Worm (Caenorhabditis elegans) whole organism, L4 larva: ENCODE measurements around the gene gei-13.

Source experiments
- F49E8.2 ChIP-seq: sonication (generic microtip); optimal IDR thresholded peaks from 2 replicates; lab custom pipeline; 2016; ENCODE audit warnings: missing compliant biosample characterization, mild to moderate bottlenecking, missing genetic modification characterization, borderline replicate concordance
- aha-1 ChIP-seq: fragments of 150-350 bp; peaks from one replicate; lab custom pipeline; 2014; ENCODE audit warnings: missing biosample characterization, missing genetic modification characterization
- aly-2 ChIP-seq: sonication (generic microtip); optimal IDR thresholded peaks from 2 replicates; lab custom pipeline; 2018; ENCODE audit warnings: missing biosample characterization, missing genetic modification characterization
- ama-1 ChIP-seq: fragments of 150-350 bp; optimal IDR thresholded peaks from 2 replicates; lab custom pipeline; 2014; ENCODE audit warnings: inconsistent platforms, mixed read lengths
- attf-4 ChIP-seq: sonication (generic microtip); optimal IDR thresholded peaks from 3 replicates; lab custom pipeline; 2017; ENCODE audit warnings: missing biosample characterization, missing genetic modification characterization
- ceh-20 ChIP-seq: fragments of 200-800 bp; sonication (Bioruptor generic); IDR thresholded peaks from 2 replicates; pipeline ENCODE4 v1.3.6; 2022; ENCODE audit warnings: missing genetic modification reagents, missing genetic modification characterization, missing compliant biosample characterization
- ceh-32 ChIP-seq: sonication (generic microtip); optimal IDR thresholded peaks from 2 replicates; lab custom pipeline; 2016; ENCODE audit warnings: mild to moderate bottlenecking, missing genetic modification characterization, missing compliant biosample characterization; ENCODE audit not compliant: poor library complexity
- ces-1 ChIP-seq: fragments of 150-350 bp; sonication (generic microtip); optimal IDR thresholded peaks from 4 replicates; lab custom pipeline; 2014; ENCODE audit warnings: missing biosample characterization, missing genetic modification reagents, missing genetic modification characterization
- ctbp-1 ChIP-seq: fragments of 200-800 bp; sonication (Bioruptor generic); IDR thresholded peaks from 2 replicates; pipeline ENCODE4 v1.3.6; 2022; ENCODE audit warnings: missing genetic modification reagents, missing genetic modification characterization, missing compliant biosample characterization
- daf-16 ChIP-seq, 3 experiments: sonication (generic microtip); optimal IDR thresholded peaks; 2 replicates each; lab custom pipeline; 2016 to 2017; ENCODE audit warnings: missing genetic modification characterization in 3 of 3, missing genetic modification reagents in 3 of 3, mild to moderate bottlenecking in 2 of 3, missing compliant biosample characterization in 2 of 3, missing biosample characterization in 1 of 3, moderate library complexity in 1 of 3
- dmd-6 ChIP-seq: fragments of 200-800 bp; sonication (Bioruptor generic); IDR thresholded peaks from 2 replicates; pipeline ENCODE4 v1.3.6; 2022; ENCODE audit warnings: missing genetic modification reagents, missing genetic modification characterization, missing compliant biosample characterization
- fkh-10 ChIP-seq: fragments of 150-350 bp; optimal IDR thresholded peaks from 2 replicates; lab custom pipeline; 2014; ENCODE audit warnings: missing biosample characterization, missing genetic modification reagents, missing genetic modification characterization
- fos-1 ChIP-seq: fragments of 150-350 bp; optimal IDR thresholded peaks from 2 replicates; lab custom pipeline; 2014; ENCODE audit warnings: missing biosample characterization, missing genetic modification characterization
- gei-8 ChIP-seq: fragments of 200-800 bp; sonication (Bioruptor generic); optimal IDR thresholded peaks from 2 replicates; lab custom pipeline; 2018; ENCODE audit warnings: mild to moderate bottlenecking, missing genetic modification characterization, missing compliant biosample characterization
- hlh-11 ChIP-seq: fragments of 200-800 bp; sonication (Bioruptor generic); optimal IDR thresholded peaks from 2 replicates; lab custom pipeline; 2018; ENCODE audit warnings: mild to moderate bottlenecking, missing genetic modification characterization, missing compliant biosample characterization
- hlh-30 ChIP-seq: sonication (generic microtip); optimal IDR thresholded peaks from 2 replicates; lab custom pipeline; 2017; ENCODE audit warnings: antibody characterized with exemption, mild to moderate bottlenecking, missing genetic modification characterization, missing compliant biosample characterization; ENCODE audit not compliant: insufficient read depth
- hmg-1.1 ChIP-seq: fragments of 200-800 bp; sonication (Bioruptor generic); IDR thresholded peaks from 2 replicates; pipeline ENCODE4 v1.3.6; 2022; ENCODE audit warnings: missing genetic modification reagents, missing genetic modification characterization, missing compliant biosample characterization
- lin-1 ChIP-seq: fragments of 200-800 bp; sonication (Bioruptor generic); IDR thresholded peaks from 2 replicates; pipeline ENCODE4 v1.3.6; 2022; ENCODE audit warnings: missing genetic modification reagents, missing genetic modification characterization, missing compliant biosample characterization
- lin-13 ChIP-seq: fragments of 150-350 bp; optimal IDR thresholded peaks from 2 replicates; lab custom pipeline; 2014; ENCODE audit warnings: missing biosample characterization, missing genetic modification reagents, missing genetic modification characterization
- lin-15B ChIP-seq: fragments of 150-350 bp; sonication (generic microtip); optimal IDR thresholded peaks from 3 replicates; lab custom pipeline; 2014; ENCODE audit warnings: missing biosample characterization, missing genetic modification characterization
- lin-29 ChIP-seq: fragments of 200-800 bp; sonication (Bioruptor generic); IDR thresholded peaks from 2 replicates; pipeline ENCODE4 v1.3.6; 2022; ENCODE audit warnings: missing genetic modification reagents, missing genetic modification characterization, missing compliant biosample characterization
- lin-39 ChIP-seq: fragments of 150-350 bp; optimal IDR thresholded peaks from 2 replicates; lab custom pipeline; 2014; ENCODE audit warnings: missing biosample characterization, missing genetic modification reagents, missing genetic modification characterization
- lir-3 ChIP-seq: sonication (generic microtip); optimal IDR thresholded peaks from 2 replicates; lab custom pipeline; 2016; ENCODE audit warnings: mild to moderate bottlenecking, missing genetic modification characterization, missing compliant biosample characterization
- lsy-2 ChIP-seq, 2 experiments: fragments of 150-350 bp in 1 of 2; sonication (generic microtip) in 1 of 2; optimal IDR thresholded peaks; 2 replicates each; lab custom pipeline; 2014 to 2017; ENCODE audit warnings: missing biosample characterization in 2 of 2, missing genetic modification characterization in 2 of 2
- madf-5 ChIP-seq, 2 experiments: fragments of 200-800 bp; sonication (Bioruptor generic); IDR thresholded peaks; 2 replicates each; pipeline ENCODE4 v1.3.6; 2022; ENCODE audit warnings: missing compliant biosample characterization in 2 of 2, missing genetic modification characterization in 2 of 2
- mdt-29 ChIP-seq: fragments of 200-800 bp; sonication (Bioruptor generic); IDR thresholded peaks from 2 replicates; pipeline ENCODE4 v1.3.6; 2022; ENCODE audit warnings: missing genetic modification reagents, missing genetic modification characterization, missing compliant biosample characterization
- mep-1 ChIP-seq: fragments of 150-350 bp; sonication (generic microtip); optimal IDR thresholded peaks from 3 replicates; lab custom pipeline; 2014; ENCODE audit warnings: missing biosample characterization, missing genetic modification characterization
- mxl-3 ChIP-seq: fragments of 200-800 bp; sonication (Bioruptor generic); optimal IDR thresholded peaks from 2 replicates; lab custom pipeline; 2018; ENCODE audit warnings: mild to moderate bottlenecking, missing genetic modification characterization, missing compliant biosample characterization
- nhr-10 ChIP-seq: fragments of 150-350 bp; optimal IDR thresholded peaks from 2 replicates; lab custom pipeline; 2014; ENCODE audit warnings: missing biosample characterization, missing genetic modification characterization
- nhr-102 ChIP-seq: sonication (generic microtip); optimal IDR thresholded peaks from 2 replicates; lab custom pipeline; 2016; ENCODE audit warnings: mild to moderate bottlenecking, missing genetic modification characterization, moderate library complexity, missing compliant biosample characterization
- nhr-237 ChIP-seq: sonication (generic microtip); optimal IDR thresholded peaks from 2 replicates; lab custom pipeline; 2017; ENCODE audit warnings: missing biosample characterization, missing genetic modification characterization
- nhr-41 ChIP-seq: fragments of 200-800 bp; sonication (Bioruptor generic); IDR thresholded peaks from 2 replicates; pipeline ENCODE4 v1.3.6; 2022; ENCODE audit warnings: missing genetic modification reagents, missing genetic modification characterization, missing compliant biosample characterization
- nhr-48 ChIP-seq: sonication (generic microtip); optimal IDR thresholded peaks from 2 replicates; lab custom pipeline; 2016; ENCODE audit warnings: mild to moderate bottlenecking, missing genetic modification characterization, missing compliant biosample characterization
- nhr-77 ChIP-seq: fragments of 150-350 bp; optimal IDR thresholded peaks from 2 replicates; lab custom pipeline; 2014; ENCODE audit warnings: missing biosample characterization, missing genetic modification characterization
- pha-4 ChIP-seq, 2 experiments: fragments of 150-350 bp in 1 of 2; fragments of 200-800 bp in 1 of 2; sonication (Bioruptor generic) in 1 of 2; IDR thresholded peaks in 1 of 2; optimal IDR thresholded peaks in 1 of 2; 2 replicates each; pipeline versions ENCODE4 v1.3.6 to Lab custom; 2014 to 2022; ENCODE audit warnings: missing genetic modification characterization in 2 of 2, missing genetic modification reagents in 2 of 2, missing biosample characterization in 1 of 2, missing compliant biosample characterization in 1 of 2
- rbr-2 ChIP-seq: sonication (generic microtip); optimal IDR thresholded peaks from 2 replicates; lab custom pipeline; 2016; ENCODE audit warnings: missing genotype, missing genetic modification characterization, missing compliant biosample characterization
- snpc-1.2 ChIP-seq: fragments of 200-800 bp; sonication (Bioruptor generic); IDR thresholded peaks from 2 replicates; pipeline ENCODE4 v1.3.6; 2022; ENCODE audit warnings: missing genetic modification reagents, missing genetic modification characterization, missing compliant biosample characterization
- tag-97 ChIP-seq: fragments of 200-800 bp; sonication (Bioruptor generic); IDR thresholded peaks from 2 replicates; pipeline ENCODE4 v1.3.6; 2022; ENCODE audit warnings: missing genetic modification characterization, missing compliant biosample characterization
- unc-130 ChIP-seq: sonication (generic microtip); optimal IDR thresholded peaks from 2 replicates; lab custom pipeline; 2016; ENCODE audit warnings: missing genetic modification reagents, missing genetic modification characterization, missing compliant biosample characterization
- vab-7 ChIP-seq: fragments of 200-800 bp; sonication (Bioruptor generic); IDR thresholded peaks from 2 replicates; pipeline ENCODE4 v1.3.6; 2022; ENCODE audit warnings: missing genetic modification reagents, missing genetic modification characterization, missing compliant biosample characterization
- zag-1 ChIP-seq: fragments of 150-350 bp; optimal IDR thresholded peaks from 2 replicates; lab custom pipeline; 2014; ENCODE audit warnings: missing biosample characterization, missing genetic modification characterization
- zfp-2 ChIP-seq: sonication (generic microtip); optimal IDR thresholded peaks from 2 replicates; lab custom pipeline; 2016; ENCODE audit warnings: mild to moderate bottlenecking, missing genetic modification characterization, missing compliant biosample characterization
- zfp-3 ChIP-seq: fragments of 200-800 bp; sonication (Bioruptor generic); conservative IDR thresholded peaks from 2 replicates; pipeline ENCODE4 v1.3.6; 2022; ENCODE audit warnings: missing genetic modification reagents, missing genetic modification characterization, missing compliant biosample characterization
- ztf-7 ChIP-seq: fragments of 150-350 bp; optimal IDR thresholded peaks from 2 replicates; lab custom pipeline; 2014; ENCODE audit warnings: missing biosample characterization, missing genetic modification characterization

Gene gei-13

DNA sequence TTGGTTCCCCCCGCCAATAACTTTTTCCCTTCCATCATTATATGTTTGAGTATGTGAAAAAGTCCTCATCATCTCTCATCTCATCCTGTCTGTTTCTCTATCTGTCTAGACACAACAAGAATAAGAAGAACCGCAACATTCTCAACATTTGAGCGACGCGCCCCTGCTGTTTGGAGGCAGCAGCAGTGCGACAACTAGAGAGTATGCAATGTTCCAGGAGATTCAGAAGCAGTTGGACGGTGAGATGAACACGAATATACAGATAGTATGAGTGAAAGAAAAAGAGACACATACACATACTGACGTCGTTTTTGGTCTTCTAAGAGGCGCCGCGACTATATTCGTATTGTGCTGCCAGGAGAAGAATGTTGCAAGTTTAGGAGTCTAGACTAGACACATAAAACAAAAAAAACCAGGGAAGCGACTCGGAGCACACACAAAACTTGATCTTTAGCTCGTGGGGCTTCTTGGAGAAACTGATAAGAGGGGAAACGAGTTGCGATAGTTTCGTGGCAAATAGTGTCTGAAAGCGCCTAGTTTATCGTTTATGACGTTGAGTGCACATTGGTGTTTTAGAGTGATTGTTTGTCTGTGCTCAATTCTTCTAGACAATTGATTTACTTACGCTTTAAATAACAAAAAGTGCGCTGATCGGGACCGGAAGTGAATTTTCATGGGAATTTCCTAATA lies 28.7 kb upstream of the gei-13 start (continued):
- no peak for TF ChIP-seq vab-7 (GFP tag; lab: Robert Waterston, UW)
- TF ChIP-seq lin-13 (GFP tag; lab: Kevin White, UChicago), result no peak
- TF ChIP-seq aly-2, result no peak
- TF ChIP-seq lsy-2 (tag; optimal IDR thresholded peaks at IDR 0.05; lab: Kevin White, UChicago), result peak in 1 of 2 experiments; percentile 17
- TF ChIP-seq ama-1 (lab: Kevin White, UChicago), result no peak
- TF ChIP-seq F49E8.2 (tag; lab: Kevin White, UChicago), result no peak
- TF ChIP-seq nhr-41, result no peak
- TF ChIP-seq nhr-10 (tag; lab: Kevin White, UChicago), result no peak
- no peak for TF ChIP-seq daf-16 (GFP tag; optimal IDR thresholded peaks at IDR 0.05; lab: Kevin White, UChicago)
- peak; percentile 66 for TF ChIP-seq daf-16 (tag; optimal IDR thresholded peaks at IDR 0.05; lab: Kevin White, UChicago)
- TF ChIP-seq snpc-1.2 (GFP tag; lab: Robert Waterston, UW), result no peak
- no peak for TF ChIP-seq nhr-237 (tag; lab: Kevin White, UChicago)
- no peak for TF ChIP-seq ces-1 (GFP tag; lab: Kevin White, UChicago)
- peak; percentile 45 for TF ChIP-seq hlh-11 (tag; lab: Kevin White, UChicago)
- TF ChIP-seq lir-3 (tag; lab: Kevin White, UChicago), result no peak
- 0 out of 2 replicates have a peak, but pooled peaks have one; percentile 24 for TF ChIP-seq lin-1 (GFP tag; lab: Robert Waterston, UW)
- peak; percentile 49 for TF ChIP-seq mxl-3
- no peak for TF ChIP-seq zfp-3 (GFP tag; lab: Robert Waterston, UW)
- TF ChIP-seq zfp-2 (tag; lab: Kevin White, UChicago), result no peak
- TF ChIP-seq fos-1 (tag; lab: Kevin White, UChicago), result no peak
- no peak for TF ChIP-seq nhr-102 (tag; lab: Kevin White, UChicago)
- TF ChIP-seq fkh-10 (GFP tag; lab: Kevin White, UChicago), result peak; percentile 68
- TF ChIP-seq attf-4, result no peak
- TF ChIP-seq lin-39 (tag; lab: Kevin White, UChicago), result no peak
- TF ChIP-seq lin-15B (tag; lab: Kevin White, UChicago), result no peak
- no peak for TF ChIP-seq mdt-29 (GFP tag; lab: Robert Waterston, UW)
- no peak for TF ChIP-seq ztf-7 (tag; lab: Kevin White, UChicago)
- TF ChIP-seq pha-4 (GFP tag; IDR thresholded peaks at IDR 0.05; lab: Robert Waterston, UW), result peak; percentile 55; the same call in 1 of the 2 replicates
- no peak for TF ChIP-seq pha-4 (tag; optimal IDR thresholded peaks at IDR 0.05; lab: Kevin White, UChicago)
- no peak for TF ChIP-seq nhr-77 (tag; lab: Kevin White, UChicago)
- no peak for TF ChIP-seq unc-130 (GFP tag; lab: Kevin White, UChicago)
- TF ChIP-seq lin-29, result no peak
- TF ChIP-seq gei-8 (GFP tag; lab: Kevin White, UChicago), result peak; percentile 26
- TF ChIP-seq, all 104 proteins: peak for 23

DNA sequence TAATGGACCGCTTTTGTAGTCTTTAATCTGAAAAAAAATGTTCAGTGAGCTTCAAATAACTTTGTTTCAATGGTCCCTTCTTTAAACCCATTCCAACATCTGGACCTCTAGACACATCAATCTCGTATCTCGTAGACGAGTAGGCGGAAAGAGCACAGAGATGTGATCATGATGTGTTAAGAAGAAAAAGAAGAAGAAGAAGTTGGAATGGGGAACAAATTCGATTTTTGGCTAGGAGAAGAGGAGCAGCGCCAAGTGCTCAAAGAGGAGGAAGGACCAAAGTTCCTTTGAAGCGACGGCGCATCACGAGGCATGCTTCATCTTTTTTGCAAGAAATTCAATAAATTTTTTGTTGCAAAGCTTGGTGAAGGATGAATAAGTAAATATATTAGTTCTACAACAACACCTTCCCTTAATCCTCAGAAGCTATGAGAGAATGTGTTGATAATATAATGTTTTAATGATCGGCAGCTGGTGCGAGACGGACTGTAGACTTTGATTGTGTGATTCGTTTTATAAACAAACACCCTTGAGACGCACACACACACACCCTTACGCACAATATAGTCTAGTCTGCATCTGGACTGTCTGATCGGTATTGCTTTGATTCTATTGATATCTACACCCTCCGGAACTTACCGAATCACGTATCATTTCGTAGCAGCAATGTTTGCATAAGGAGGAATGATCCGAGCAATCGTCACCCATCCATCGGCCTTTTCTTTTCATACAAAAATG lies 27.7 kb upstream of the gei-13 start:
- peak; percentile 12 for TF ChIP-seq mep-1 (tag; lab: Kevin White, UChicago)
- no peak for TF ChIP-seq mdt-29 (GFP tag; lab: Robert Waterston, UW)
- no peak for TF ChIP-seq ceh-32 (tag; lab: Kevin White, UChicago)
- TF ChIP-seq ctbp-1 (GFP tag; lab: Robert Waterston, UW), result peak; percentile 86
- TF ChIP-seq lsy-2 (tag; optimal IDR thresholded peaks at IDR 0.05; lab: Kevin White, UChicago), result peak in 1 of 2 experiments; percentile 49
- peak; percentile 40 for TF ChIP-seq hlh-11 (tag; lab: Kevin White, UChicago)
- TF ChIP-seq hmg-1.1, result peak; percentile 19; the same call in 1 of the 2 replicates
- TF ChIP-seq ces-1 (GFP tag; lab: Kevin White, UChicago), result peak; percentile 66
- peak; percentile 54 for TF ChIP-seq aha-1 (tag; lab: Kevin White, UChicago)
- TF ChIP-seq zag-1 (tag; lab: Kevin White, UChicago), result no peak
- no peak for TF ChIP-seq tag-97 (GFP tag; lab: Robert Waterston, UW)
- no peak for TF ChIP-seq ama-1 (lab: Kevin White, UChicago)
- no peak for TF ChIP-seq nhr-48 (tag; lab: Kevin White, UChicago)
- TF ChIP-seq hlh-30 (tag; lab: Kevin White, UChicago), result peak; percentile 39
- TF ChIP-seq dmd-6 (GFP tag; lab: Robert Waterston, UW), result no peak
- TF ChIP-seq gei-8 (GFP tag; lab: Kevin White, UChicago), result peak; percentile 15
- no peak for TF ChIP-seq pha-4 (GFP tag; IDR thresholded peaks at IDR 0.05; lab: Robert Waterston, UW)
- TF ChIP-seq pha-4 (tag; optimal IDR thresholded peaks at IDR 0.05; lab: Kevin White, UChicago), result no peak
- 0 out of 2 replicates have a peak, but pooled peaks have one; percentile 31 for TF ChIP-seq ceh-20 (GFP tag; lab: Robert Waterston, UW)
- no peak for TF ChIP-seq madf-5 (GFP tag; IDR thresholded peaks at IDR 0.05; lab: Robert Waterston, UW)
- no peak for TF ChIP-seq rbr-2 (tag; lab: Kevin White, UChicago)
- TF ChIP-seq fkh-10 (GFP tag; lab: Kevin White, UChicago), result peak; percentile 73
